Fruit fly (Drosophila melanogaster) whole organism, embryonic: ENCODE results near the gene CG6628.

Source experiments
- Atf-2 ChIP-seq: fragments of 200-800 bp; sonication (Bioruptor generic); optimal IDR thresholded peaks from 2 replicates; lab custom pipeline; 2016; ENCODE audit warnings: missing biosample characterization, missing genetic modification characterization
- B-H1 ChIP-seq: fragments of 200-800 bp; sonication (Bioruptor generic); IDR thresholded peaks from 3 replicates; pipeline ENCODE4 v1.3.6; 2022; ENCODE audit warnings: missing biosample characterization, missing genetic modification characterization
- Bdp1 ChIP-seq: fragments of 200-800 bp; sonication (Bioruptor generic); optimal IDR thresholded peaks from 3 replicates; lab custom pipeline; 2016; ENCODE audit warnings: missing biosample characterization, missing genetic modification characterization
- BtbVII ChIP-seq: fragments of 200-800 bp; sonication (Bioruptor generic); optimal IDR thresholded peaks from 3 replicates; lab custom pipeline; 2017; ENCODE audit warnings: missing biosample characterization, mild to moderate bottlenecking, missing genetic modification characterization
- CG10147 ChIP-seq: fragments of 200-800 bp; sonication (Bioruptor generic); optimal IDR thresholded peaks from 2 replicates; lab custom pipeline; 2019; ENCODE audit warnings: missing biosample characterization, mild to moderate bottlenecking, missing genetic modification characterization, moderate library complexity
- CG10274 ChIP-seq: fragments of 200-800 bp; sonication (Bioruptor generic); optimal IDR thresholded peaks from 3 replicates; lab custom pipeline; 2017; ENCODE audit warnings: missing biosample characterization, mild to moderate bottlenecking, missing genetic modification characterization
- CG10543 ChIP-seq: fragments of 200-800 bp; sonication (Bioruptor generic); optimal IDR thresholded peaks from 3 replicates; lab custom pipeline; 2017; ENCODE audit warnings: missing biosample characterization, mild to moderate bottlenecking, missing genetic modification characterization, moderate library complexity
- CG12299 ChIP-seq: fragments of 200-800 bp; sonication (Bioruptor generic); optimal IDR thresholded peaks from 2 replicates; lab custom pipeline; 2018; ENCODE audit warnings: missing biosample characterization, mild to moderate bottlenecking, missing genetic modification characterization
- CG18476 ChIP-seq: fragments of 200-800 bp; sonication (Bioruptor generic); optimal IDR thresholded peaks from 2 replicates; lab custom pipeline; 2016; ENCODE audit warnings: missing biosample characterization, mild to moderate bottlenecking, missing genetic modification characterization
- CG2712 ChIP-seq: fragments of 200-800 bp; optimal IDR thresholded peaks from 3 replicates; lab custom pipeline; 2019; ENCODE audit warnings: missing biosample characterization, mild to moderate bottlenecking, missing genetic modification characterization, moderate library complexity
- CG42726 ChIP-seq: fragments of 200-800 bp; sonication (Bioruptor generic); IDR thresholded peaks from 2 replicates; pipeline ENCODE4 v1.3.6; 2022; ENCODE audit warnings: missing biosample characterization, missing genetic modification characterization; ENCODE audit not compliant: partially characterized antibody
- CG4360 ChIP-seq: fragments of 200-800 bp; sonication (Bioruptor generic); IDR thresholded peaks from 2 replicates; pipeline ENCODE4 v1.3.6; 2022; ENCODE audit warnings: missing biosample characterization, missing genetic modification characterization
- CG7357 ChIP-seq: fragments of 200-800 bp; sonication (Bioruptor generic); IDR thresholded peaks from 3 replicates; pipeline ENCODE4 v1.3.6; 2022; ENCODE audit warnings: missing biosample characterization, missing genetic modification characterization
- Doc2 ChIP-seq: fragments of 200-800 bp; sonication (Bioruptor generic); IDR thresholded peaks from 2 replicates; pipeline ENCODE4 v1.3.6; 2022; ENCODE audit warnings: missing biosample characterization, missing genetic modification characterization
- Doc3 ChIP-seq: fragments of 200-800 bp; sonication (Bioruptor generic); IDR thresholded peaks from 3 replicates; pipeline ENCODE4 v1.3.6; 2022; ENCODE audit warnings: missing biosample characterization, missing genetic modification characterization; ENCODE audit not compliant: partially characterized antibody
- E2f2 ChIP-seq: fragments of 200-800 bp; sonication (Bioruptor generic); IDR thresholded peaks from 2 replicates; pipeline ENCODE4 v1.3.6; 2022; ENCODE audit warnings: missing biosample characterization, missing genetic modification characterization
- Fer1 ChIP-seq: fragments of 200-800 bp; sonication (Bioruptor generic); optimal IDR thresholded peaks from 2 replicates; lab custom pipeline; 2017; ENCODE audit warnings: missing biosample characterization, mild to moderate bottlenecking, missing genetic modification characterization
- Hmr ChIP-seq: fragments of 200-800 bp; sonication (Bioruptor generic); optimal IDR thresholded peaks from 3 replicates; lab custom pipeline; 2017; ENCODE audit warnings: mild to moderate bottlenecking, missing biosample characterization, missing genetic modification reagents, missing genetic modification characterization
- Hr39 ChIP-seq: fragments of >200 bp; optimal IDR thresholded peaks from 2 replicates; lab custom pipeline; 2017
- Hr78 ChIP-seq, 2 experiments: fragments of 200-800 bp in 1 of 2; fragments of >200 bp in 1 of 2; sonication (Bioruptor generic) in 1 of 2; optimal IDR thresholded peaks; 2 replicates each; lab custom pipeline; 2017 to 2019; ENCODE audit warnings: missing biosample characterization in 2 of 2, missing genetic modification characterization in 2 of 2, mild to moderate bottlenecking in 1 of 2, moderate library complexity in 1 of 2
- Jarid2 ChIP-seq: fragments of 200-800 bp; sonication (Bioruptor generic); optimal IDR thresholded peaks from 3 replicates; lab custom pipeline; 2017; ENCODE audit warnings: mild to moderate bottlenecking, missing biosample characterization, missing genetic modification reagents, missing genetic modification characterization
- Med ChIP-seq: fragments of 200-800 bp; sonication (Bioruptor generic); peaks from one replicate; lab custom pipeline; 2016; ENCODE audit warnings: missing biosample characterization, missing genetic modification characterization, mild to moderate bottlenecking, inconsistent platforms, moderate library complexity
- Nf-YB ChIP-seq: fragments of 200-800 bp; sonication (Bioruptor generic); optimal IDR thresholded peaks from 3 replicates; lab custom pipeline; 2019; ENCODE audit warnings: missing biosample characterization, mild to moderate bottlenecking, missing genetic modification characterization, moderate library complexity
- Optix ChIP-seq: fragments of 200-800 bp; sonication (Bioruptor generic); IDR thresholded peaks from 3 replicates; pipeline ENCODE4 v1.3.6; 2022; ENCODE audit warnings: missing biosample characterization, missing genetic modification characterization
- Sin3A ChIP-seq: fragments of >200 bp; optimal IDR thresholded peaks from 2 replicates; lab custom pipeline; 2018
- Spps ChIP-seq: fragments of 200-800 bp; sonication (Bioruptor generic); optimal IDR thresholded peaks from 2 replicates; lab custom pipeline; 2018; ENCODE audit warnings: missing biosample characterization, mild to moderate bottlenecking, missing genetic modification characterization
- Sry-δ ChIP-seq: fragments of 200-800 bp; sonication (Bioruptor generic); optimal IDR thresholded peaks from 2 replicates; lab custom pipeline; 2016; ENCODE audit warnings: missing biosample characterization, missing genetic modification characterization
- Xbp1 ChIP-seq: fragments of 200-800 bp; sonication (Bioruptor generic); optimal IDR thresholded peaks from 3 replicates; lab custom pipeline; 2016; ENCODE audit warnings: missing biosample characterization, mild to moderate bottlenecking, missing genetic modification characterization
- bab2 ChIP-seq: fragments of 200-800 bp; sonication (Bioruptor generic); optimal IDR thresholded peaks from 2 replicates; lab custom pipeline; 2016; ENCODE audit warnings: missing biosample characterization, missing genetic modification characterization
- br ChIP-seq: fragments of >200 bp; optimal IDR thresholded peaks from 2 replicates; lab custom pipeline; 2017
- chif ChIP-seq, 2 experiments: fragments of 200-800 bp; sonication (Bioruptor generic); optimal IDR thresholded peaks; 3 replicates each; lab custom pipeline; 2016; ENCODE audit warnings: missing biosample characterization in 2 of 2, missing genetic modification characterization in 2 of 2
- dimm ChIP-seq: fragments of 200-800 bp; sonication (Bioruptor generic); IDR thresholded peaks from 2 replicates; pipeline ENCODE4 v1.3.6; 2022; ENCODE audit warnings: missing biosample characterization, missing genetic modification characterization
- fd3F ChIP-seq: fragments of 200-800 bp; sonication (Bioruptor generic); optimal IDR thresholded peaks from 2 replicates; lab custom pipeline; 2018; ENCODE audit warnings: missing biosample characterization, mild to moderate bottlenecking, missing genetic modification characterization, moderate library complexity
- fd96Cb ChIP-seq: fragments of 200-800 bp; sonication (Bioruptor generic); optimal IDR thresholded peaks from 2 replicates; lab custom pipeline; 2018; ENCODE audit warnings: missing biosample characterization, mild to moderate bottlenecking, missing genetic modification characterization, moderate library complexity
- grau ChIP-seq: fragments of 200-800 bp; optimal IDR thresholded peaks from 3 replicates; lab custom pipeline; 2019; ENCODE audit warnings: missing biosample characterization, mild to moderate bottlenecking, missing genetic modification characterization, moderate library complexity
- grn ChIP-seq: fragments of 200-800 bp; sonication (Bioruptor generic); optimal IDR thresholded peaks from 3 replicates; lab custom pipeline; 2017; ENCODE audit warnings: missing biosample characterization, missing genetic modification characterization
- hbn ChIP-seq: fragments of 200-800 bp; sonication (Bioruptor generic); IDR thresholded peaks from 2 replicates; pipeline ENCODE4 v1.3.6; 2022; ENCODE audit warnings: missing biosample characterization, missing genetic modification characterization; ENCODE audit not compliant: partially characterized antibody
- kay ChIP-seq: fragments of 200-800 bp; sonication (Bioruptor generic); optimal IDR thresholded peaks from 2 replicates; lab custom pipeline; 2016; ENCODE audit warnings: missing biosample characterization, missing genetic modification characterization
- ken ChIP-seq: fragments of 200-800 bp; sonication (Bioruptor generic); IDR thresholded peaks from 3 replicates; pipeline ENCODE4 v1.3.6; 2022; ENCODE audit warnings: missing biosample characterization, missing genetic modification characterization
- lab ChIP-seq: fragments of 200-800 bp; sonication (Bioruptor generic); optimal IDR thresholded peaks from 3 replicates; lab custom pipeline; 2017; ENCODE audit warnings: missing biosample characterization, missing genetic modification characterization, mild to moderate bottlenecking, moderate library complexity, missing genetic modification reagents
- pfk ChIP-seq: fragments of 200-800 bp; sonication (Bioruptor generic); optimal IDR thresholded peaks from 2 replicates; lab custom pipeline; 2018; ENCODE audit warnings: missing biosample characterization, mild to moderate bottlenecking, missing genetic modification characterization, moderate library complexity
- scrt ChIP-seq: fragments of 200-800 bp; sonication (Bioruptor generic); optimal IDR thresholded peaks from 2 replicates; lab custom pipeline; 2018; ENCODE audit warnings: missing biosample characterization, mild to moderate bottlenecking, missing genetic modification characterization, moderate library complexity
- sd ChIP-seq: fragments of 200-800 bp; sonication (Bioruptor generic); optimal IDR thresholded peaks from 3 replicates; lab custom pipeline; 2018; ENCODE audit warnings: missing biosample characterization, mild to moderate bottlenecking, missing genetic modification characterization, moderate library complexity
- sens-2 ChIP-seq: fragments of 200-800 bp; sonication (Bioruptor generic); IDR thresholded peaks from 2 replicates; pipeline ENCODE4 v1.3.6; 2022; ENCODE audit warnings: missing biosample characterization, missing genetic modification characterization
- seq ChIP-seq: fragments of 200-800 bp; sonication (Bioruptor generic); IDR thresholded peaks from 2 replicates; pipeline ENCODE4 v1.3.6; 2022; ENCODE audit warnings: missing biosample characterization, missing genetic modification characterization
- sr ChIP-seq: fragments of 200-800 bp; sonication (Bioruptor generic); IDR thresholded peaks from 3 replicates; pipeline ENCODE4 v1.3.6; 2022; ENCODE audit warnings: missing biosample characterization, missing genetic modification characterization
- z ChIP-seq: fragments of 200-800 bp; sonication (Bioruptor generic); IDR thresholded peaks from 3 replicates; pipeline ENCODE4 v1.3.6; 2022; ENCODE audit warnings: missing biosample characterization, missing genetic modification characterization
- zfh2 ChIP-seq: fragments of 200-800 bp; sonication (Bioruptor generic); optimal IDR thresholded peaks from 2 replicates; lab custom pipeline; 2016; ENCODE audit warnings: missing biosample characterization, missing genetic modification characterization

CG6628 gene

DNA sequence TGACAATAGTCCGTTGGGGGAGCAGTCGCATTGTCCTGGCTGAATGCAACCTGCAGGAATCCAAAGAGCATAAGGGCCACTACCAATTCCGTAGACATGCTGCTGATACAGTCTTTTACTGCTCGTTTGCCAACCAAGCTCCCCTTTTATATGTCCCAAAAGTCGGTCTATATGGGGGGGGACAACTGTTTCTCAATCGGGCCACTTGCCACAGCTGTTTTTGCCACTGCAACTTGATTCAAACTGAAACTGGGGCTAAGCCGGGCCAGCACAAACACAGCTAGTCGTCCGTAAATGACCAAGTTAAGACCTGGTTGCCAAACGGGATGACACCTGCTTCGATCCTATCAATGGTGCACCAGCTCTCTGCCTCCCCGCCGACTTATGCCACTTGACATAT, at the start of gene CG6628:
Gene CG6628 (minus strand): TSS at position 101 of the 400 bp plus-strand sequence.
- TF ChIP-seq CG7357 (GFP tag; lab: Robert Waterston, UW), result no peak
- TF ChIP-seq Sin3A (lab: Kevin White, UChicago), result no peak
- no peak for TF ChIP-seq sd (tag; lab: Kevin White, UChicago)
- TF ChIP-seq Doc3 (GFP tag; lab: Robert Waterston, UW), result no peak
- TF ChIP-seq Med (GFP tag; lab: Kevin White, UChicago), result no peak
- TF ChIP-seq z, result no peak
- TF ChIP-seq BtbVII (GFP tag; lab: Kevin White, UChicago), result no peak
- TF ChIP-seq bab2, result no peak

DNA sequence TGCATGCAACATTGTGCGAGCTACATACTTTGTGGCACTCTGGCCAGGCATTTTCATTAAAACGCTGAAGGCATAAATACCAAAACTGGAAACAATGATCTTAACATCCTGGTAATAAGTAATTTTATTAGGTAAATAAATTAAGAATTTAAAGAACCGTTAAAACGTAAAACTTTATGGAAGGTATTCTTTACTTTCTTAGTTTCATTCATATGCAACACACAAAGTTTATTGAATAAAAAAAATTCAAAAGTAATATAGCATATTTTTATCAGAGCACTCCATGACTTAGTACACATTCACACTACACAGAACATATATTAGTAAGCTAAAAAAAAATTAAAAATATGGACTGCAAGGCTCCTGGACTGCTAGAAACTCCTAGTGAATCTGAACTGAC, 48.5 kb upstream of the CG6628 start, which contains the start of gene CG8065:
Gene CG8065 (plus strand): TSS at position 301 of the 400 bp plus-strand sequence.
- TF ChIP-seq br (no peak), CG10543 (GFP tag; lab: Kevin White, UChicago) (no peak), Doc2 (no peak), CG42726 (GFP tag; lab: Robert Waterston, UW) (no peak), Jarid2 (no peak), dimm (GFP tag; lab: Robert Waterston, UW) (no peak), kay (GFP tag; lab: Kevin White, UChicago) (no peak), scrt (GFP tag; lab: Kevin White, UChicago) (no peak), CG18476 (GFP tag; lab: Kevin White, UChicago) (no peak), E2f2 (GFP tag; lab: Robert Waterston, UW) (no peak), Nf-YB (GFP tag; lab: Kevin White, UChicago) (no peak), Hr39 (lab: Kevin White, UChicago) (no peak)

DNA sequence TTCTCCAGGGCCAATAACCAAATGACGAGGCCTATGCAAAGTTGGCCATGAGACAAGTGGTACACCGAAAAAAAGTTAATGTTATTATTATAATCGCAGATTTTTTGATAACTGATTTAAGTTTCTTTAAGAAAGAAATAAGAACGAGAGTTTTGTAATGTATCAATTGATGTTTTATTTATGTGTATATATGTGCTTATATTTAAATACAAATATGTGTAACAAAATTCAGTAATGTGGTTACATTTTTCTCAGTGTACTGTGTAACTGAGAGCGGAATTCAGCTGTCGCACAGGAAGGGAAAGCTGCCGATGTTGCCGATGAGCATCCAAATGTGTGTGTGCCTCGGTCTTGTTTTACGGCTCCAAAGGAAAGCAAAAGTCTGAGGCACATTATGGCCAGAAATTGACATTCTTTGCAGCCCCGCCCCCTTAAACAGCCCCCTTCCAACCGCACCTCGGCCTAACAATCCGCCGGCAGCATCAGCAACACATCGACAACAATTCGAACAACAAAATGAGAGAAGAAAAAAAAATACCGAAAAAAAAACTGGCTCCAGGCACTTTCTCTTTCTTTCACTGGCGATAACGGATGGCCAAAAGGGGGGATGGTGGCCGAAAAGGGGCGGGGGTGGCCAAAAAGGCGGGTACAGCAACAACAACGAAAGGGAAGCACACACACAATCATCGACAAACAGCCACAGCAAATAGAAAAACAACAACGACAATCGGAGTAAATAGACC, 39.6 kb upstream of the CG6628 start:
- TF ChIP-seq grn (GFP tag; lab: Kevin White, UChicago) (no peak), CG10147 (GFP tag; lab: Kevin White, UChicago) (peak; percentile 26), fd96Cb (tag; lab: Kevin White, UChicago) (peak; percentile 72), Spps (tag; lab: Kevin White, UChicago) (no peak), seq (GFP tag; lab: Robert Waterston, UW) (no peak), pfk (GFP tag; lab: Kevin White, UChicago) (no peak), B-H1 (GFP tag; lab: Robert Waterston, UW) (peak; percentile 36), chif (GFP tag; optimal IDR thresholded peaks at IDR 0.05; lab: Kevin White, UChicago) (peak in 1 of 2 experiments; percentile 14), Sry-δ (no peak), sr (GFP tag; lab: Robert Waterston, UW) (no peak), Xbp1 (GFP tag; lab: Kevin White, UChicago) (peak; percentile 15), lab (GFP tag; lab: Kevin White, UChicago) (peak; percentile 70), CG4360 (GFP tag; lab: Robert Waterston, UW) (no peak), Bdp1 (GFP tag; lab: Kevin White, UChicago) (no peak), fd3F (no peak), Optix (GFP tag; lab: Robert Waterston, UW) (no peak), Atf-2 (GFP tag; lab: Kevin White, UChicago) (no peak), CG2712 (tag; lab: Kevin White, UChicago) (peak; percentile 84), hbn (GFP tag; lab: Robert Waterston, UW) (no peak), grau (tag; lab: Kevin White, UChicago) (peak; percentile 51), zfh2 (GFP tag; lab: Kevin White, UChicago) (no peak), sens-2 (GFP tag; lab: Robert Waterston, UW) (0 out of 2 replicates have a peak, but pooled peaks have one; percentile 21), CG12299 (tag; lab: Kevin White, UChicago) (peak; percentile 6), ken (GFP tag; lab: Robert Waterston, UW) (peak; percentile 25; the same call in 1 of the 3 replicates), CG10274 (GFP tag; lab: Kevin White, UChicago) (no peak), Hmr (peak; percentile 1), Hr78 (GFP tag; optimal IDR thresholded peaks at IDR 0.05; lab: Kevin White, UChicago) (peak in 1 of 2 experiments; percentile 4), Fer1 (GFP tag; lab: Kevin White, UChicago) (peak; percentile 24)
